Fruit fly (Drosophila melanogaster) whole organism, adult: ENCODE measurements around the gene CG42693.

ENCODE experiments used
- CG1620 ChIP-seq: fragments of 200-800 bp; sonication (Bioruptor generic); optimal IDR thresholded peaks from 2 replicates; lab custom pipeline; 2016; ENCODE audit warnings: missing biosample characterization, missing genetic modification characterization
- Crg-1 ChIP-seq: fragments of 200-800 bp; sonication (Bioruptor generic); optimal IDR thresholded peaks from 2 replicates; lab custom pipeline; 2016; ENCODE audit warnings: missing biosample characterization, missing genetic modification characterization
- bab1 ChIP-seq: fragments of 200-800 bp; sonication (Bioruptor generic); optimal IDR thresholded peaks from 3 replicates; lab custom pipeline; 2019; ENCODE audit warnings: missing biosample characterization, mild to moderate bottlenecking, missing genetic modification characterization, moderate library complexity

dm6 chr3R:31708240-31708639, at the start of gene CG42693:
- TF ChIP-seq bab1 (GFP tag; lab: Kevin White, UChicago), result no peak
- no peak for TF ChIP-seq CG1620 (GFP tag; lab: Kevin White, UChicago)
- no peak for TF ChIP-seq Crg-1 (GFP tag; lab: Kevin White, UChicago)
